Worm (Caenorhabditis elegans) whole organism, mixed stage, embryonic: Measurements from ENCODE around the gene dyla-1.
"Not testable (repeated sequence)": the region's sequence is repeated elsewhere in the genome, so short reads cannot be mapped to it uniquely, and the experiment has no call there.

Source experiments
- M03D4.4 ChIP-seq: sonication (generic microtip); optimal IDR thresholded peaks from 2 replicates; lab custom pipeline; 2017; ENCODE audit warnings: mild to moderate bottlenecking, missing genetic modification characterization, missing compliant biosample characterization
- bed-3 ChIP-seq: fragments of 200-800 bp; sonication (Bioruptor generic); optimal IDR thresholded peaks from 3 replicates; lab custom pipeline; 2018; ENCODE audit warnings: mild to moderate bottlenecking, missing genetic modification characterization, moderate library complexity, missing compliant biosample characterization
- blmp-1 ChIP-seq: fragments of 150-350 bp; optimal IDR thresholded peaks from 2 replicates; lab custom pipeline; 2014; ENCODE audit warnings: missing biosample characterization, missing genetic modification characterization
- ceh-39 ChIP-seq: fragments of 150-350 bp; optimal IDR thresholded peaks from 2 replicates; lab custom pipeline; 2014; ENCODE audit warnings: missing biosample characterization, missing genetic modification characterization
- ceh-43 ChIP-seq: fragments of 200-800 bp; sonication (Bioruptor generic); optimal IDR thresholded peaks from 2 replicates; lab custom pipeline; 2018; ENCODE audit warnings: mild to moderate bottlenecking, missing genetic modification characterization, moderate library complexity, missing compliant biosample characterization
- ceh-83 ChIP-seq: fragments of 200-800 bp; sonication (Bioruptor generic); optimal IDR thresholded peaks from 2 replicates; lab custom pipeline; 2018; ENCODE audit warnings: mild to moderate bottlenecking, missing genetic modification characterization, missing compliant biosample characterization
- ces-1 ChIP-seq: fragments of 150-350 bp; optimal IDR thresholded peaks from 2 replicates; lab custom pipeline; 2014; ENCODE audit warnings: missing biosample characterization, missing genetic modification reagents, missing genetic modification characterization
- cnd-1 ChIP-seq: fragments of 200-800 bp; sonication (Bioruptor generic); optimal IDR thresholded peaks from 2 replicates; lab custom pipeline; 2018; ENCODE audit warnings: mild to moderate bottlenecking, missing genetic modification characterization, missing compliant biosample characterization
- drap-1 ChIP-seq: fragments of 200-800 bp; sonication (Bioruptor generic); optimal IDR thresholded peaks from 3 replicates; lab custom pipeline; 2018; ENCODE audit warnings: mild to moderate bottlenecking, missing genetic modification characterization, missing compliant biosample characterization
- elt-1 ChIP-seq: sonication (generic microtip); optimal IDR thresholded peaks from 2 replicates; lab custom pipeline; 2017; ENCODE audit warnings: missing genetic modification characterization, mild to moderate bottlenecking, missing compliant biosample characterization, antibody characterized with exemption, moderate library complexity, borderline replicate concordance; ENCODE audit not compliant: insufficient read depth
- elt-3 ChIP-seq: fragments of 150-350 bp; optimal IDR thresholded peaks from 2 replicates; lab custom pipeline; 2014; ENCODE audit warnings: missing biosample characterization, missing genetic modification characterization
- flh-1 ChIP-seq: fragments of 200-800 bp; sonication (Bioruptor generic); optimal IDR thresholded peaks from 2 replicates; lab custom pipeline; 2018; ENCODE audit warnings: mild to moderate bottlenecking, missing genetic modification characterization, moderate library complexity, missing compliant biosample characterization
- ham-2 ChIP-seq: fragments of 200-800 bp; sonication (Bioruptor generic); optimal IDR thresholded peaks from 2 replicates; lab custom pipeline; 2018; ENCODE audit warnings: mild to moderate bottlenecking, missing genetic modification characterization, missing compliant biosample characterization
- hlh-1 ChIP-seq: fragments of 150-350 bp; optimal IDR thresholded peaks from 2 replicates; lab custom pipeline; 2014; ENCODE audit warnings: missing biosample characterization, missing genetic modification reagents, missing genetic modification characterization
- lin-13 ChIP-seq: fragments of 150-350 bp; optimal IDR thresholded peaks from 2 replicates; lab custom pipeline; 2014; ENCODE audit warnings: missing biosample characterization, missing genetic modification characterization
- lin-32 ChIP-seq: fragments of 200-800 bp; sonication (Bioruptor generic); optimal IDR thresholded peaks from 2 replicates; lab custom pipeline; 2018; ENCODE audit warnings: mild to moderate bottlenecking, missing genetic modification characterization, missing compliant biosample characterization
- lsy-2 ChIP-seq: fragments of 150-350 bp; optimal IDR thresholded peaks from 2 replicates; lab custom pipeline; 2014; ENCODE audit warnings: missing biosample characterization, missing genetic modification characterization
- mab-5 ChIP-seq: fragments of 150-350 bp; optimal IDR thresholded peaks from 2 replicates; lab custom pipeline; 2014; ENCODE audit warnings: missing biosample characterization, missing genetic modification characterization
- mep-1 ChIP-seq: fragments of 150-350 bp; optimal IDR thresholded peaks from 2 replicates; lab custom pipeline; 2017; ENCODE audit warnings: missing biosample characterization, missing genetic modification reagents, missing genetic modification characterization, inconsistent platforms
- mls-2 ChIP-seq: sonication (generic microtip); optimal IDR thresholded peaks from 2 replicates; lab custom pipeline; 2016; ENCODE audit warnings: mild to moderate bottlenecking, missing genetic modification characterization, moderate library complexity, missing compliant biosample characterization
- nhr-2 ChIP-seq: fragments of 150-350 bp; optimal IDR thresholded peaks from 2 replicates; lab custom pipeline; 2014; ENCODE audit warnings: missing biosample characterization, missing genetic modification characterization
- nhr-237 ChIP-seq: fragments of 150-350 bp; optimal IDR thresholded peaks from 2 replicates; lab custom pipeline; 2014; ENCODE audit warnings: missing biosample characterization, missing genetic modification characterization
- nhr-76 ChIP-seq: sonication (generic microtip); optimal IDR thresholded peaks from 2 replicates; lab custom pipeline; 2017; ENCODE audit warnings: missing biosample characterization, missing genetic modification characterization
- pha-4 ChIP-seq: fragments of 150-350 bp; optimal IDR thresholded peaks from 2 replicates; lab custom pipeline; 2018; ENCODE audit warnings: missing biosample characterization, missing genetic modification reagents, missing genetic modification characterization
- sem-2 ChIP-seq: fragments of 200-800 bp; sonication (Bioruptor generic); optimal IDR thresholded peaks from 2 replicates; lab custom pipeline; 2018; ENCODE audit warnings: mild to moderate bottlenecking, missing genetic modification characterization, missing compliant biosample characterization
- snpc-4 ChIP-seq: fragments of 150-350 bp; optimal IDR thresholded peaks from 2 replicates; lab custom pipeline; 2014; ENCODE audit warnings: missing biosample characterization, missing genetic modification characterization
- sptf-1 ChIP-seq: sonication (generic microtip); optimal IDR thresholded peaks from 2 replicates; lab custom pipeline; 2017; ENCODE audit warnings: mild to moderate bottlenecking, missing genetic modification characterization, moderate library complexity, missing compliant biosample characterization
- tbx-8 ChIP-seq: fragments of 200-800 bp; sonication (Bioruptor generic); optimal IDR thresholded peaks from 2 replicates; lab custom pipeline; 2018; ENCODE audit warnings: mild to moderate bottlenecking, missing genetic modification characterization, moderate library complexity, missing compliant biosample characterization
- unc-120 ChIP-seq: sonication (generic microtip); optimal IDR thresholded peaks from 2 replicates; lab custom pipeline; 2017; ENCODE audit warnings: missing genetic modification characterization, missing compliant biosample characterization; ENCODE audit not compliant: poor library complexity, severe bottlenecking
- unc-39 ChIP-seq: fragments of 150-350 bp; optimal IDR thresholded peaks from 2 replicates; lab custom pipeline; 2014; ENCODE audit warnings: missing biosample characterization, missing genetic modification characterization
- zip-8 ChIP-seq: fragments of 150-350 bp; optimal IDR thresholded peaks from 2 replicates; lab custom pipeline; 2014; ENCODE audit warnings: missing biosample characterization, missing genetic modification characterization
- ztf-11 ChIP-seq: fragments of 150-350 bp; optimal IDR thresholded peaks from 2 replicates; lab custom pipeline; 2014; ENCODE audit warnings: missing biosample characterization, missing genetic modification characterization

The dyla-1 gene

DNA sequence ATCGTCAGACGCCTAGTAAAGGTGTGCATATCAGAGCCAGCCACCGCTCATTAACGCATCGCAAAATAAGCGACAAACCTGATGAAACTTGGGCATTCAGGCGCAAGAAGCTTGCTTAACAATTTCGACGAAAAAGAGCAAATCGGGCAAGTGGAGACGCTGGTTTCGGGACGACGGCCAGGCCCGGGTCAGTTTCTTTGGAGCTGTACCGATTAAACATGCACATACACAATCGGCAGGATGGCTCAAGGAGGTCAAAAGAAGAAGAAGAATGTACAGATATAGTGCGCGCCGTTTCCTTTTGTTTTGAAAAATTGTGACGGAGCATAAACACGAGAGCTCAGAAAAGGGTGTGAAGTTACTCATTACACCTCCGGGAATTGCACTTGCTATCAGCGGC, 14.3 kb upstream of the dyla-1 start:
- TF ChIP-seq elt-3 (tag; lab: Kevin White, UChicago), result no peak
- TF ChIP-seq ceh-39 (tag; lab: Kevin White, UChicago), result no peak
- no peak for TF ChIP-seq cnd-1 (tag; lab: Kevin White, UChicago)
- TF ChIP-seq ham-2 (GFP tag; lab: Kevin White, UChicago), result no peak
- TF ChIP-seq hlh-1 (tag; lab: Kevin White, UChicago), result no peak
- no peak for TF ChIP-seq mab-5
- TF ChIP-seq bed-3 (GFP tag; lab: Kevin White, UChicago), result no peak
- no peak for TF ChIP-seq mep-1 (tag; lab: Kevin White, UChicago)
- TF ChIP-seq lin-13 (tag; lab: Kevin White, UChicago), result no peak
- TF ChIP-seq nhr-2, result no peak
- TF ChIP-seq sptf-1 (tag; lab: Kevin White, UChicago), result no peak
- TF ChIP-seq flh-1 (GFP tag; lab: Kevin White, UChicago), result no peak
- TF ChIP-seq lsy-2, result no peak
- TF ChIP-seq ceh-83 (GFP tag; lab: Kevin White, UChicago), result no peak
- no peak for TF ChIP-seq mls-2
- no peak for TF ChIP-seq zip-8 (tag; lab: Kevin White, UChicago)

- not testable (repeated sequence) for TF ChIP-seq ceh-39 (tag; lab: Kevin White, UChicago); elt-3 (tag; lab: Kevin White, UChicago); bed-3 (GFP tag; lab: Kevin White, UChicago)
- TF ChIP-seq, all 35 proteins: peak for 0; not testable (repeated sequence) for 35
Observed at ce11 chrX:16834691-16835090, 6.1 kb upstream of the dyla-1 start, which contains the start of gene F41G4.13. Gene F41G4.13 (minus strand): TSS chrX:16834791.

- no peak for TF ChIP-seq zip-8 (tag; lab: Kevin White, UChicago)
- no peak for TF ChIP-seq ceh-43
- TF ChIP-seq nhr-237 (tag; lab: Kevin White, UChicago), result no peak
- TF ChIP-seq ham-2 (GFP tag; lab: Kevin White, UChicago), result no peak
- TF ChIP-seq elt-3 (tag; lab: Kevin White, UChicago), result no peak
- TF ChIP-seq elt-1 (tag; lab: Kevin White, UChicago), result no peak
- no peak for TF ChIP-seq unc-120 (tag; lab: Kevin White, UChicago)
- TF ChIP-seq ztf-11, result no peak
- no peak for TF ChIP-seq mls-2
- no peak for TF ChIP-seq lin-32 (GFP tag; lab: Kevin White, UChicago)
- TF ChIP-seq drap-1, result no peak
- no peak for TF ChIP-seq nhr-76 (tag; lab: Kevin White, UChicago)
- no peak for TF ChIP-seq sem-2 (GFP tag; lab: Kevin White, UChicago)
- TF ChIP-seq nhr-2, result no peak
- no peak for TF ChIP-seq cnd-1 (tag; lab: Kevin White, UChicago)
Observed at ce11 chrX:16836304-16836703, 4.5 kb upstream of the dyla-1 start, which contains the start of gene F41G4.7. Gene F41G4.7 (minus strand): TSS chrX:16836404.

ce11 chrX:16842935-16843334, 2.1 kb downstream of the dyla-1 start:
- TF ChIP-seq ceh-43 (no peak), bed-3 (GFP tag; lab: Kevin White, UChicago) (no peak), nhr-76 (tag; lab: Kevin White, UChicago) (no peak), blmp-1 (tag; lab: Kevin White, UChicago) (no peak), nhr-2 (no peak), unc-39 (no peak), lsy-2 (no peak), drap-1 (no peak), ceh-39 (tag; lab: Kevin White, UChicago) (no peak), zip-8 (tag; lab: Kevin White, UChicago) (no peak), mep-1 (tag; lab: Kevin White, UChicago) (no peak), ceh-83 (GFP tag; lab: Kevin White, UChicago) (no peak)

ce11 chrX:16844924-16845323, 4.1 kb downstream of the dyla-1 start, which contains the start of gene F41G4.8:
Gene F41G4.8 (minus strand): TSS chrX:16845024.
- TF ChIP-seq elt-1 (tag; lab: Kevin White, UChicago), result no peak
- TF ChIP-seq ces-1 (GFP tag; lab: Kevin White, UChicago), result peak; percentile 15
- no peak for TF ChIP-seq sptf-1 (tag; lab: Kevin White, UChicago)
- TF ChIP-seq, all 35 proteins: peak for 1

DNA sequence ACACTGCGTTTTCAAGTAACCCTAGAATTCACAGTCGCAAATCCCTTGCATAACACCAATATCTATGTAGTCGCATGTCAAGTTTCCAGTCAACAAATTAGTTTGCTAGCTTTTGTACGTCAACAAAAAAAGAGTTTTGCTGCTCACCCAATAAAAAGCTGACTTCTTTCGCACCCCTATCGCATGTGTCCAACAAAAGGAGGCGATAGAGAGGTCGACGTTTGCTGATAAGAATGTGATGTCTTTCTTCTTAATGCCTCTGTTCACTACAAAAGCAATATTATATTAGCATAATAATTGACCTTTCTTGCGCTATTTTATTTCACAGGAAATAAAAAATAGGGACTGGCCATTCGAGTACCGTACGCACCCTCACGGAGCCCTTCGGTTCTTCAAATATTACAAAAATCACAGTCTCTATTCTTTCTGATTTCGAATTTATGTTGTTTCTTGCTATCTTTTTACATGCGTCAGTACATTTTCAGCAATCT, 19.2 kb downstream of the dyla-1 start, which contains the start of gene T20F7.3:
TSS of gene T20F7.3 (plus strand) at position 441 of the 491 bp plus-strand sequence.
- TF ChIP-seq bed-3 (GFP tag; lab: Kevin White, UChicago), result no peak
- no peak for TF ChIP-seq pha-4 (tag; lab: Kevin White, UChicago)
- TF ChIP-seq elt-3 (tag; lab: Kevin White, UChicago), result no peak
- no peak for TF ChIP-seq cnd-1 (tag; lab: Kevin White, UChicago)
- TF ChIP-seq M03D4.4, result no peak
- no peak for TF ChIP-seq flh-1 (GFP tag; lab: Kevin White, UChicago)
- no peak for TF ChIP-seq zip-8 (tag; lab: Kevin White, UChicago)
- TF ChIP-seq hlh-1 (tag; lab: Kevin White, UChicago), result no peak
- no peak for TF ChIP-seq nhr-237 (tag; lab: Kevin White, UChicago)
- no peak for TF ChIP-seq ceh-43
- no peak for TF ChIP-seq lin-13 (tag; lab: Kevin White, UChicago)
- TF ChIP-seq unc-39, result no peak
- TF ChIP-seq snpc-4 (tag; lab: Kevin White, UChicago), result no peak
- no peak for TF ChIP-seq tbx-8 (GFP tag; lab: Kevin White, UChicago)
